Worm (Caenorhabditis elegans) whole organism, L1 larva: ENCODE data around the gene nhr-261.

Experiments used
- C04F5.9 ChIP-seq: sonication (generic microtip); optimal IDR thresholded peaks from 2 replicates; lab custom pipeline; 2016; ENCODE audit warnings: missing genetic modification characterization, missing compliant biosample characterization
- C16A3.4 ChIP-seq: fragments of 150-350 bp; optimal IDR thresholded peaks from 2 replicates; lab custom pipeline; 2014; ENCODE audit warnings: missing biosample characterization, missing genetic modification characterization
- C34B4.2 ChIP-seq: sonication (generic microtip); optimal IDR thresholded peaks from 2 replicates; lab custom pipeline; 2017; ENCODE audit warnings: mild to moderate bottlenecking, missing genetic modification characterization, missing compliant biosample characterization
- F16B12.6 ChIP-seq: fragments of 150-350 bp; optimal IDR thresholded peaks from 2 replicates; lab custom pipeline; 2014; ENCODE audit warnings: missing biosample characterization, missing genetic modification characterization
- ama-1 ChIP-seq: fragments of 150-350 bp; optimal IDR thresholded peaks from 2 replicates; lab custom pipeline; 2014
- blmp-1 ChIP-seq: fragments of 150-350 bp; optimal IDR thresholded peaks from 2 replicates; lab custom pipeline; 2014; ENCODE audit warnings: missing biosample characterization, missing genetic modification characterization
- ceh-88 ChIP-seq: fragments of 200-800 bp; sonication (Bioruptor generic); IDR thresholded peaks from 2 replicates; pipeline ENCODE4 v1.3.6; 2022; ENCODE audit warnings: missing genetic modification characterization, missing compliant biosample characterization
- ces-1 ChIP-seq: fragments of 150-350 bp; optimal IDR thresholded peaks from 2 replicates; lab custom pipeline; 2014; ENCODE audit warnings: missing biosample characterization, missing genetic modification reagents, missing genetic modification characterization
- dpl-1 ChIP-seq, 3 experiments: fragments of 150-350 bp in 2 of 3; sonication (generic microtip) in 1 of 3; optimal IDR thresholded peaks; 2 replicates each; lab custom pipeline; 2014 to 2017; ENCODE audit warnings: missing biosample characterization in 3 of 3, missing genetic modification characterization in 3 of 3, missing genetic modification reagents in 3 of 3
- dsc-1 ChIP-seq: sonication (generic microtip); optimal IDR thresholded peaks from 2 replicates; lab custom pipeline; 2016; ENCODE audit warnings: mild to moderate bottlenecking, missing genetic modification characterization, missing compliant biosample characterization
- efl-3 ChIP-seq: fragments of 200-800 bp; sonication (Bioruptor generic); optimal IDR thresholded peaks from 2 replicates; lab custom pipeline; 2018; ENCODE audit warnings: mild to moderate bottlenecking, missing genetic modification characterization, missing compliant biosample characterization
- fkh-10 ChIP-seq: sonication (generic microtip); optimal IDR thresholded peaks from 2 replicates; lab custom pipeline; 2017; ENCODE audit warnings: missing biosample characterization, missing genetic modification reagents, missing genetic modification characterization
- fkh-8 ChIP-seq: sonication (generic microtip); optimal IDR thresholded peaks from 2 replicates; lab custom pipeline; 2016; ENCODE audit warnings: mild to moderate bottlenecking, missing genetic modification characterization, missing compliant biosample characterization
- fos-1 ChIP-seq: fragments of 150-350 bp; optimal IDR thresholded peaks from 2 replicates; lab custom pipeline; 2014; ENCODE audit warnings: missing biosample characterization, missing genetic modification characterization
- grh-1 ChIP-seq: fragments of 200-800 bp; sonication (Bioruptor generic); IDR thresholded peaks from 2 replicates; pipeline ENCODE4 v1.3.6; 2022; ENCODE audit warnings: missing genetic modification reagents, missing genetic modification characterization, missing compliant biosample characterization
- hlh-4 ChIP-seq: sonication (generic microtip); optimal IDR thresholded peaks from 2 replicates; lab custom pipeline; 2016; ENCODE audit warnings: mild to moderate bottlenecking, missing genetic modification characterization, missing compliant biosample characterization
- irx-1 ChIP-seq: sonication (generic microtip); optimal IDR thresholded peaks from 2 replicates; lab custom pipeline; 2016; ENCODE audit warnings: missing genetic modification characterization, missing compliant biosample characterization
- jun-1 ChIP-seq: fragments of 150-350 bp; optimal IDR thresholded peaks from 2 replicates; lab custom pipeline; 2014; ENCODE audit warnings: missing biosample characterization, missing genetic modification reagents, missing genetic modification characterization
- lin-14 ChIP-seq: fragments of 200-800 bp; sonication (Bioruptor generic); optimal IDR thresholded peaks from 2 replicates; lab custom pipeline; 2018; ENCODE audit warnings: mild to moderate bottlenecking, missing genetic modification characterization, moderate library complexity, missing compliant biosample characterization
- lin-35 ChIP-seq, 2 experiments: fragments of 150-350 bp; optimal IDR thresholded peaks; 2 replicates each; lab custom pipeline; 2014; ENCODE audit warnings: missing biosample characterization in 2 of 2, missing genetic modification characterization in 2 of 2, missing genetic modification reagents in 2 of 2
- lin-39 ChIP-seq: fragments of 150-350 bp; optimal IDR thresholded peaks from 2 replicates; lab custom pipeline; 2014; ENCODE audit warnings: missing biosample characterization, missing genetic modification reagents, missing genetic modification characterization
- mdl-1 ChIP-seq, 2 experiments: fragments of 150-350 bp; optimal IDR thresholded peaks; 2 replicates each; lab custom pipeline; 2014 to 2017; ENCODE audit warnings: missing biosample characterization in 2 of 2, missing genetic modification characterization in 2 of 2, inconsistent platforms in 1 of 2
- mep-1 ChIP-seq: fragments of 150-350 bp; optimal IDR thresholded peaks from 2 replicates; lab custom pipeline; 2014; ENCODE audit warnings: missing biosample characterization, missing genetic modification characterization
- nhr-11 ChIP-seq: fragments of 150-350 bp; optimal IDR thresholded peaks from 2 replicates; lab custom pipeline; 2014; ENCODE audit warnings: missing biosample characterization, missing genetic modification characterization
- nhr-20 ChIP-seq: sonication (generic microtip); optimal IDR thresholded peaks from 2 replicates; lab custom pipeline; 2016; ENCODE audit warnings: mild to moderate bottlenecking, missing genetic modification characterization, missing compliant biosample characterization
- nhr-47 ChIP-seq: sonication (generic microtip); optimal IDR thresholded peaks from 2 replicates; lab custom pipeline; 2016; ENCODE audit warnings: mild to moderate bottlenecking, missing genetic modification characterization, moderate library complexity, missing compliant biosample characterization
- nhr-76 ChIP-seq: sonication (generic microtip); optimal IDR thresholded peaks from 2 replicates; lab custom pipeline; 2017; ENCODE audit warnings: missing biosample characterization, missing genetic modification characterization
- nhr-84 ChIP-seq: sonication (generic microtip); optimal IDR thresholded peaks from 2 replicates; lab custom pipeline; 2017; ENCODE audit warnings: missing biosample characterization, missing genetic modification characterization
- nhr-85 ChIP-seq: sonication (generic microtip); peaks from one replicate; lab custom pipeline; 2016; ENCODE audit warnings: missing genetic modification characterization, inconsistent platforms, missing compliant biosample characterization
- nhr-90 ChIP-seq: sonication (generic microtip); optimal IDR thresholded peaks from 2 replicates; lab custom pipeline; 2016; ENCODE audit warnings: mild to moderate bottlenecking, missing genetic modification characterization, missing compliant biosample characterization; ENCODE audit not compliant: poor library complexity
- skn-1 ChIP-seq: fragments of 150-350 bp; optimal IDR thresholded peaks from 2 replicates; lab custom pipeline; 2014; ENCODE audit warnings: missing biosample characterization, missing genetic modification characterization
- snpc-4 ChIP-seq: fragments of 150-350 bp; optimal IDR thresholded peaks from 2 replicates; lab custom pipeline; 2014; ENCODE audit warnings: missing biosample characterization, missing genetic modification characterization
- snu-23 ChIP-seq: sonication (generic microtip); optimal IDR thresholded peaks from 2 replicates; lab custom pipeline; 2016; ENCODE audit warnings: missing genetic modification characterization, missing compliant biosample characterization
- sox-4 ChIP-seq: sonication (generic microtip); optimal IDR thresholded peaks from 2 replicates; lab custom pipeline; 2016; ENCODE audit warnings: missing genetic modification characterization, missing compliant biosample characterization
- sptf-1 ChIP-seq: fragments of 150-350 bp; optimal IDR thresholded peaks from 2 replicates; lab custom pipeline; 2014; ENCODE audit warnings: missing biosample characterization, missing genetic modification characterization
- unc-130 ChIP-seq: fragments of 150-350 bp; optimal IDR thresholded peaks from 2 replicates; lab custom pipeline; 2017; ENCODE audit warnings: missing biosample characterization, missing genetic modification characterization, inconsistent platforms
- unc-30 ChIP-seq: sonication (generic microtip); optimal IDR thresholded peaks from 2 replicates; lab custom pipeline; 2017; ENCODE audit warnings: missing biosample characterization, missing genetic modification characterization
- unc-62 ChIP-seq: fragments of 150-350 bp; optimal IDR thresholded peaks from 2 replicates; lab custom pipeline; 2014; ENCODE audit warnings: missing biosample characterization, missing genetic modification reagents, missing genetic modification characterization
- unc-86 ChIP-seq: sonication (generic microtip); optimal IDR thresholded peaks from 2 replicates; lab custom pipeline; 2016; ENCODE audit warnings: missing genetic modification characterization, missing compliant biosample characterization
- xbp-1 ChIP-seq: sonication (generic microtip); optimal IDR thresholded peaks from 2 replicates; lab custom pipeline; 2016; ENCODE audit warnings: missing genetic modification characterization, missing compliant biosample characterization
- ztf-11 ChIP-seq, 2 experiments: sonication (generic microtip); optimal IDR thresholded peaks; 2 replicates each; lab custom pipeline; 2016 to 2017; ENCODE audit warnings: missing genetic modification characterization in 2 of 2, missing biosample characterization in 1 of 2, missing compliant biosample characterization in 1 of 2
- ztf-4 ChIP-seq: fragments of 150-350 bp; optimal IDR thresholded peaks from 2 replicates; lab custom pipeline; 2014; ENCODE audit warnings: missing biosample characterization, missing genetic modification characterization

The nhr-261 gene

DNA sequence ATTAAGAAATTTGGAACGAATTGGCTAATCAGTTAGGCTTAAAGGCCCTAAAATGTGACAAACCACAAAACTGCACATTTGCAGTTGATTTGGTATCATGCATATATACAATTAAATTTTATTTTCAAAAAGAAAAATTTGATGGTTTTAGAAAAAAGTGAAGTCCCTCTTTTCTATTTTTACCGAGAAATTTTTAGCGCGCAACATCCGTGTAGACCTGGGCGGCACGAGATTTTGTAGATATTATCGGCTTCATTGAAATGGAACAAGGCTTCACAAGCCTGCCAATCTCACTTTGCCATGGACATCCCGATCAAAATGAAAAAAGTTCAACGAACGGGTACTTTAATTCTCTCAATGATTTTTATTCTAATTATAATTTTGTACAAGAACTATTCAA, 18.5 kb downstream of the nhr-261 start, which contains the start of gene C17A2.2:
Gene C17A2.2 (plus strand): TSS at position 301 of the 400 bp plus-strand sequence.
- TF ChIP-seq C04F5.9 (no peak), lin-39 (tag; lab: Kevin White, UChicago) (no peak), nhr-85 (no peak), C16A3.4 (no peak), ama-1 (no peak), nhr-90 (no peak), nhr-47 (tag; lab: Kevin White, UChicago) (no peak)

DNA sequence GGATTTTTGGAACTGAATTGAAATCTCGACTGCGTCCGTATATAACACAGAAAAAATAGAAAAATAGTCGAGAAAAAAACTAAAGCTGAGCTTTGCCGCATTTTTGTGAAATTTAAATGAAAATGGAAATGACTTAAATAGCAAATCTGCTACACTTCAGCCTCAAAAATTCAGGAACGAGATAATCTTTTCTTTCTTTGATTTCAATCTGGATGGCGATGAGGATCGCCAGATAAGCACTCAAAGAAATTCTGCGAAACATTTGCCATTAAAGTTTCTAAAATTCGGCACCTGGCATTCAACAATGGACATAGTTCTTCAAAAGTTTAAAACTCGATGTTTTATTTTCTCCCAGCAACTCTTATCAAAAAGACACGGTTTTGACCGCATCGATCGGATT, 21.2 kb downstream of the nhr-261 start, which contains the start of the genes C17A2.7 and C17A2.3:
Gene C17A2.7 (minus strand): TSS at position 101 of the 400 bp plus-strand sequence.
Gene C17A2.3 (plus strand): TSS at position 305 of the 400 bp plus-strand sequence.
- TF ChIP-seq nhr-20 (tag; lab: Kevin White, UChicago): no peak
- no peak for TF ChIP-seq sptf-1 (tag; lab: Kevin White, UChicago)
- TF ChIP-seq lin-14: no peak
- no peak for TF ChIP-seq grh-1 (GFP tag; lab: Robert Waterston, UW)
- no peak for TF ChIP-seq hlh-4
- TF ChIP-seq mep-1 (tag; lab: Kevin White, UChicago): no peak
- TF ChIP-seq nhr-11 (tag; lab: Kevin White, UChicago): no peak
- no peak for TF ChIP-seq skn-1 (tag; lab: Kevin White, UChicago)
- no peak for TF ChIP-seq fos-1 (tag; lab: Kevin White, UChicago)
- no peak for TF ChIP-seq dpl-1 (GFP tag; optimal IDR thresholded peaks at IDR 0.05; lab: Kevin White, UChicago)
- no peak for TF ChIP-seq ztf-11 (tag; optimal IDR thresholded peaks at IDR 0.05; lab: Kevin White, UChicago)
- TF ChIP-seq F16B12.6 (tag; lab: Kevin White, UChicago): no peak
- no peak for TF ChIP-seq efl-3 (GFP tag; lab: Kevin White, UChicago)
- no peak for TF ChIP-seq sox-4 (tag; lab: Kevin White, UChicago)
- TF ChIP-seq ztf-4: no peak

DNA sequence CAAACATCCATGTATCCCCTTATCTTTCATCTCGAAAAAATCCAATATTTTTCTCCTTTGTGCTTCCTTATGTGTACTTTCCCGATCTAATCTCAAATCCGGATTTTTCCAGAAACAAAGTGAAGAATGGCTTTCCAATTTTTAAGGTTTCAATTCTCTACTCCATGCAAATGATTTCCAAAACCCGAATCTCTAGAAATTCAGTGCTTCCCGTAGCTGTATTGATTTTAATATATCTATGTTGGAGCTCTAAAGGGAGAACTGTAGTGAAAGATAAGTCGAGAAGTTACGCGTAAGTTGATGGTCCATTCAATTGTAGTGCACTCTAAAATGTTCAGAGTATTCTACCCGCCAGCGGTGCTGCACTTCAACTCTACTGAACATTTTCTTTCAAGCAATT, 25.0 kb downstream of the nhr-261 start, which contains the start of gene C17A2.4:
Gene C17A2.4 (plus strand): TSS at position 301 of the 400 bp plus-strand sequence.
- TF ChIP-seq irx-1 (tag; lab: Kevin White, UChicago): no peak
- no peak for TF ChIP-seq ama-1
- TF ChIP-seq C34B4.2 (tag; lab: Kevin White, UChicago): no peak
- no peak for TF ChIP-seq lin-35 (GFP tag; optimal IDR thresholded peaks at IDR 0.05; lab: Kevin White, UChicago)
- no peak for TF ChIP-seq fkh-10 (GFP tag; lab: Kevin White, UChicago)
- TF ChIP-seq xbp-1: no peak
- no peak for TF ChIP-seq mdl-1 (tag; optimal IDR thresholded peaks at IDR 0.05; lab: Kevin White, UChicago)
- TF ChIP-seq nhr-84 (tag; lab: Kevin White, UChicago): no peak
- no peak for TF ChIP-seq snpc-4 (tag; lab: Kevin White, UChicago)
- no peak for TF ChIP-seq unc-62
- no peak for TF ChIP-seq ces-1 (GFP tag; lab: Kevin White, UChicago)
- no peak for TF ChIP-seq unc-86
- no peak for TF ChIP-seq snu-23 (GFP tag; lab: Kevin White, UChicago)
- no peak for TF ChIP-seq hlh-4
- no peak for TF ChIP-seq lin-39 (tag; lab: Kevin White, UChicago)
- no peak for TF ChIP-seq nhr-20 (tag; lab: Kevin White, UChicago)
- no peak for TF ChIP-seq ceh-88 (GFP tag; lab: Robert Waterston, UW)
- TF ChIP-seq dsc-1 (tag; lab: Kevin White, UChicago): no peak

DNA sequence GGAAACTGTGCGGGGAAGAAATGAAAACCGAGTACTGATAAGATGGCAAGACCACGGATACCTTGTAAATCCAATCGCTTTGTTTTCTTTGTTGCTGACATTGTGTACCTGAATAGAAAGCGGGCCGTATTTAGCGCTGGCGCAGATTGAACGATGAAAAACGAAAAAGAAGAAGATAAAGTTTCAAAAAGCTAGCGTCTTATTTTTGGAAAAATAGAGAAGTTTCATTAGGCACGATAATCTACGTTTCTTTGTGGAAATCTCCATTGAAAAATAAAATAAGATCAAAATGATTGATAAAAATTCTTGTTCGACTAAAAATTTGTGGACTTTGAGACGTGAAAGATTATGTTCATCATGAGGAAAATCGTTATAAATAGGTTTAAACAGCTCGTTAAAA, 28.6 kb downstream of the nhr-261 start, which contains the start of gene oac-4:
Gene oac-4 (minus strand): TSS at position 101 of the 400 bp plus-strand sequence.
- TF ChIP-seq jun-1: no peak
- TF ChIP-seq unc-130 (tag; lab: Kevin White, UChicago): no peak
- TF ChIP-seq ceh-88 (GFP tag; lab: Robert Waterston, UW): no peak
- no peak for TF ChIP-seq nhr-84 (tag; lab: Kevin White, UChicago)
- no peak for TF ChIP-seq ces-1 (GFP tag; lab: Kevin White, UChicago)
- no peak for TF ChIP-seq fkh-8 (tag; lab: Kevin White, UChicago)
- no peak for TF ChIP-seq blmp-1 (tag; lab: Kevin White, UChicago)
- no peak for TF ChIP-seq skn-1 (tag; lab: Kevin White, UChicago)
- TF ChIP-seq nhr-90: no peak
- TF ChIP-seq nhr-11 (tag; lab: Kevin White, UChicago): no peak
- TF ChIP-seq nhr-76 (tag; lab: Kevin White, UChicago): no peak
- TF ChIP-seq fos-1 (tag; lab: Kevin White, UChicago): no peak
- TF ChIP-seq unc-30 (tag; lab: Kevin White, UChicago): no peak
